Fruit fly (Drosophila melanogaster) whole organism, prepupa: Measurements from ENCODE around the gene brat.

Experiments used
- CG10669 ChIP-seq: fragments of 200-800 bp; sonication (Bioruptor generic); optimal IDR thresholded peaks from 3 replicates; lab custom pipeline; 2018; ENCODE audit warnings: missing biosample characterization, mild to moderate bottlenecking, missing genetic modification characterization, moderate library complexity
- CG11294 ChIP-seq: fragments of 200-800 bp; sonication (Bioruptor generic); IDR thresholded peaks from 2 replicates; pipeline ENCODE4 v1.3.6; 2022; ENCODE audit warnings: missing biosample characterization, missing genetic modification characterization
- CG11762 ChIP-seq: fragments of 200-800 bp; sonication (Bioruptor generic); optimal IDR thresholded peaks from 3 replicates; lab custom pipeline; 2016; ENCODE audit warnings: missing biosample characterization, missing genetic modification characterization; ENCODE audit not compliant: insufficient read depth
- CG15336 ChIP-seq: fragments of 200-800 bp; sonication (Bioruptor generic); IDR thresholded peaks from 2 replicates; pipeline ENCODE4 v1.3.6; 2022; ENCODE audit warnings: missing biosample characterization, missing genetic modification characterization
- CG1621 ChIP-seq: fragments of 200-800 bp; sonication (Bioruptor generic); optimal IDR thresholded peaks from 3 replicates; lab custom pipeline; 2018; ENCODE audit warnings: missing biosample characterization, mild to moderate bottlenecking, missing genetic modification characterization
- CG34406 ChIP-seq: fragments of 200-800 bp; sonication (Bioruptor generic); optimal IDR thresholded peaks from 3 replicates; lab custom pipeline; 2016; ENCODE audit warnings: missing biosample characterization, missing genetic modification characterization
- CG6792 ChIP-seq: fragments of 200-800 bp; sonication (Bioruptor generic); optimal IDR thresholded peaks from 3 replicates; lab custom pipeline; 2016; ENCODE audit warnings: missing biosample characterization, missing genetic modification characterization
- CG6808 ChIP-seq: fragments of 200-800 bp; sonication (Bioruptor generic); optimal IDR thresholded peaks from 3 replicates; lab custom pipeline; 2017; ENCODE audit warnings: missing biosample characterization, missing genetic modification characterization, mild to moderate bottlenecking, moderate library complexity, missing genetic modification reagents
- Gug ChIP-seq: fragments of 200-800 bp; sonication (Bioruptor generic); IDR thresholded peaks from 2 replicates; pipeline ENCODE4 v1.3.6; 2022; ENCODE audit warnings: missing biosample characterization, missing genetic modification characterization
- Hr39 ChIP-seq: fragments of 200-800 bp; sonication (Bioruptor generic); optimal IDR thresholded peaks from 2 replicates; lab custom pipeline; 2016; ENCODE audit warnings: missing biosample characterization, missing genetic modification characterization
- dac ChIP-seq: fragments of 200-800 bp; sonication (Bioruptor generic); optimal IDR thresholded peaks from 2 replicates; lab custom pipeline; 2017; ENCODE audit warnings: missing biosample characterization, mild to moderate bottlenecking, missing genetic modification characterization

dm6 chr2L:19120984-19121383 is 12.6 kb upstream of the brat start:
- no peak for TF ChIP-seq dac
- no peak; the same call in 1 of the 2 replicates for TF ChIP-seq CG15336
- TF ChIP-seq CG11294: no peak
- TF ChIP-seq CG34406: peak; percentile 23
- no peak for TF ChIP-seq CG11762
- TF ChIP-seq Hr39 (GFP tag; lab: Kevin White, UChicago): peak; percentile 1
- no peak for TF ChIP-seq CG6808
- TF ChIP-seq Gug (GFP tag; lab: Robert Waterston, UW): no peak
- no peak for TF ChIP-seq CG6792
- no peak for TF ChIP-seq CG1621
- no peak for TF ChIP-seq CG10669 (GFP tag; lab: Kevin White, UChicago)
